Fruit fly (Drosophila melanogaster): ENCODE results near the gene CG32371.

DNA sequence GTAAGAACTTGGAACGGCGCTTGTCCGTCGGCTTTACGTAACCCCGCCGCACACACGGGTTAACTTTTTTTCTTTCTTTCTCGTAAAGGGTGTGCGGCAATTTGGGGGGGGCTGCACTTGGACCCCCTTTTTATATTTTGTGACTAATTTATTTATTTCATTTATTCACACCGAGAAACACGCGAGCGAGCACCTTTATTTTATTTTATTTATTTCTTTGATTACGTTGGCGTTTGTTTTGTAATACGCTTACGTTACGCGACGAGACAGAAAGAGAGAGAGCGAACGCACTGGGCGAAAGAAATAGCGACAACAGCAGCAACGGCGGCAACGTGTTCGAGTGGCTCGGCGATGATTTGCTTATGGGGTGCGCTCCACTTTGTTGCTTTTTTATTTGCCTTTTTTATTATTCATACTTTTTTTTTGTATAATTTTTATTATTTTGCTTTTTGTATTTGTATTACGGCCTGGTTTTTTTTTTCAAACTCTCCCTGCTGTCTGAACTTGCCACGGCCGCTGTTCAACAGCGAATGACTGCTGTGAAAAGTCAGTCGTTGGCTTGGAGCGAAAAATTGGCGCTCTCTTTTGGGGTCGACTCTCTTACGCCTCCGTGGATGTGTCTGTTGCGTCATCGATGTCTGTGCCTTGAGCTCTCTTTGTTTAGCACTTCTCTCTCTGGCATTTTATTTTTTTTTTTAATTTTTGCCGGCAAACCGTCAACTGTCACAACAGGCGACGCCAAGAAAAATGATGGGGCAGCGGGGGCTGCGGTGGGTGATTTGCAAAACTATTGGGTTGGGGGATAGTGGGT lies 41.3 kb upstream of the CG32371 start, which contains the start of gene CG32369:
- TF ChIP-seq psq (optimal IDR thresholded peaks at IDR 0.05) (no peak), h (optimal IDR thresholded peaks at IDR 0.05) (no peak), Myc (optimal IDR thresholded peaks at IDR 0.05) (no peak), ttk (optimal IDR thresholded peaks at IDR 0.05) (no peak)
